Worm (Caenorhabditis elegans) whole organism, L4 larva: ENCODE results near the gene F28A10.7.

Source experiments
- F49E8.2 ChIP-seq: sonication (generic microtip); optimal IDR thresholded peaks from 2 replicates; lab custom pipeline; 2016; ENCODE audit warnings: missing compliant biosample characterization, mild to moderate bottlenecking, missing genetic modification characterization, borderline replicate concordance
- R02D3.7 ChIP-seq: fragments of 150-350 bp; sonication (generic microtip); optimal IDR thresholded peaks from 3 replicates; lab custom pipeline; 2014; ENCODE audit warnings: missing biosample characterization, missing genetic modification characterization
- aly-2 ChIP-seq: sonication (generic microtip); optimal IDR thresholded peaks from 2 replicates; lab custom pipeline; 2018; ENCODE audit warnings: missing biosample characterization, missing genetic modification characterization
- ces-1 ChIP-seq: fragments of 150-350 bp; sonication (generic microtip); optimal IDR thresholded peaks from 4 replicates; lab custom pipeline; 2014; ENCODE audit warnings: missing biosample characterization, missing genetic modification reagents, missing genetic modification characterization
- dmd-6 ChIP-seq: fragments of 200-800 bp; sonication (Bioruptor generic); IDR thresholded peaks from 2 replicates; pipeline ENCODE4 v1.3.6; 2022; ENCODE audit warnings: missing genetic modification reagents, missing genetic modification characterization, missing compliant biosample characterization
- dve-1 ChIP-seq: sonication (generic microtip); optimal IDR thresholded peaks from 2 replicates; lab custom pipeline; 2017; ENCODE audit warnings: antibody characterized with exemption, mild to moderate bottlenecking, missing genetic modification characterization, missing compliant biosample characterization; ENCODE audit not compliant: insufficient read depth
- fos-1 ChIP-seq: fragments of 150-350 bp; optimal IDR thresholded peaks from 2 replicates; lab custom pipeline; 2014; ENCODE audit warnings: missing biosample characterization, missing genetic modification characterization
- lin-39 ChIP-seq: fragments of 150-350 bp; optimal IDR thresholded peaks from 2 replicates; lab custom pipeline; 2014; ENCODE audit warnings: missing biosample characterization, missing genetic modification reagents, missing genetic modification characterization
- nhr-102 ChIP-seq: sonication (generic microtip); optimal IDR thresholded peaks from 2 replicates; lab custom pipeline; 2016; ENCODE audit warnings: mild to moderate bottlenecking, missing genetic modification characterization, moderate library complexity, missing compliant biosample characterization
- set-16 ChIP-seq: fragments of 200-800 bp; sonication (Bioruptor generic); IDR thresholded peaks from 2 replicates; pipeline ENCODE4 v1.3.6; 2022; ENCODE audit warnings: missing genetic modification reagents, missing genetic modification characterization, missing compliant biosample characterization
- skn-1 ChIP-seq: fragments of 150-350 bp; optimal IDR thresholded peaks from 2 replicates; lab custom pipeline; 2014; ENCODE audit warnings: missing biosample characterization, missing genetic modification characterization

DNA sequence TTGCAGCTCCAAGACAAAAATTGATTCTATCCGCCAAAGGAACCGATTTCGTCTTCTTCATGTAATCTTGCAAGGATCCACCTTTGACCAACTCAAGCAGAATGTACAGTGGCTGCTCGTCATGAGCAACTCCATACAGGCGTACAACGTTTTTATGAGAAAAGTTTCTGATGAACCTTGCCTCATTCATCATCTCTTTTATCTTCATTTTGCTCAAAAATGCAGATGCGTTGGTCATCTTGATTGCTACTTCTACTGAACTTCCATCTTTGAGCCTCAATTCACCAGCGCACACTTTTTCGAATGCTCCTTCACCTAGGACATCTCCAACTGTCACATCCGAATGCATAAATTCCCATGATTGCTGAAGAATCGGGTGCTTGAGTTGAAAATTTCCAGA lies 48.6 kb downstream of the F28A10.7 start:
- TF ChIP-seq F49E8.2 (tag; lab: Kevin White, UChicago): no peak
- no peak for TF ChIP-seq aly-2 (tag; lab: Kevin White, UChicago)
- no peak for TF ChIP-seq nhr-102 (tag; lab: Kevin White, UChicago)
- no peak for TF ChIP-seq lin-39
- TF ChIP-seq ces-1 (GFP tag; lab: Kevin White, UChicago): no peak
- TF ChIP-seq R02D3.7: no peak
- TF ChIP-seq skn-1 (tag; lab: Kevin White, UChicago): no peak
- TF ChIP-seq dve-1 (tag; lab: Kevin White, UChicago): no peak
- no peak for TF ChIP-seq dmd-6 (GFP tag; lab: Robert Waterston, UW)
- no peak for TF ChIP-seq fos-1 (tag; lab: Kevin White, UChicago)
- no peak for TF ChIP-seq set-16 (GFP tag; lab: Robert Waterston, UW)
